Fruit fly (Drosophila melanogaster) whole organism, embryonic: ENCODE measurements around the gene CG8372.

Source experiments
- B-H1 ChIP-seq: fragments of 200-800 bp; sonication (Bioruptor generic); IDR thresholded peaks from 3 replicates; pipeline ENCODE4 v1.3.6; 2022; ENCODE audit warnings: missing biosample characterization, missing genetic modification characterization
- B-H2 ChIP-seq: fragments of 200-800 bp; sonication (Bioruptor generic); optimal IDR thresholded peaks from 2 replicates; lab custom pipeline; 2018; ENCODE audit warnings: missing biosample characterization, mild to moderate bottlenecking, missing genetic modification characterization
- BEAF-32 ChIP-seq: fragments of 200-800 bp; sonication (Bioruptor generic); optimal IDR thresholded peaks from 3 replicates; lab custom pipeline; 2017; ENCODE audit warnings: missing biosample characterization, missing genetic modification characterization, mild to moderate bottlenecking, moderate library complexity, missing genetic modification reagents
- CG11247 ChIP-seq: fragments of 200-800 bp; sonication (Bioruptor generic); IDR thresholded peaks from 2 replicates; pipeline ENCODE4 v1.3.6; 2022; ENCODE audit warnings: missing biosample characterization, missing genetic modification characterization
- CG11560 ChIP-seq: fragments of 200-800 bp; sonication (Bioruptor generic); IDR thresholded peaks from 3 replicates; pipeline ENCODE4 v1.3.6; 2022; ENCODE audit warnings: missing biosample characterization, missing genetic modification characterization
- CG11696 ChIP-seq: fragments of 200-800 bp; sonication (Bioruptor generic); IDR thresholded peaks from 2 replicates; pipeline ENCODE4 v1.3.6; 2022; ENCODE audit warnings: missing biosample characterization, missing genetic modification characterization
- CG12659 ChIP-seq: fragments of 200-800 bp; sonication (Bioruptor generic); optimal IDR thresholded peaks from 3 replicates; lab custom pipeline; 2017; ENCODE audit warnings: mild to moderate bottlenecking, missing biosample characterization, missing genetic modification reagents, missing genetic modification characterization
- CG13296 ChIP-seq: fragments of 200-800 bp; sonication (Bioruptor generic); optimal IDR thresholded peaks from 3 replicates; lab custom pipeline; 2018; ENCODE audit warnings: missing biosample characterization, mild to moderate bottlenecking, missing genetic modification characterization
- CG13894 ChIP-seq: fragments of 200-800 bp; sonication (Bioruptor generic); optimal IDR thresholded peaks from 3 replicates; lab custom pipeline; 2018; ENCODE audit warnings: missing biosample characterization, mild to moderate bottlenecking, missing genetic modification characterization, moderate library complexity
- CG14710 ChIP-seq: fragments of 200-800 bp; sonication (Bioruptor generic); optimal IDR thresholded peaks from 3 replicates; lab custom pipeline; 2019; ENCODE audit warnings: missing biosample characterization, mild to moderate bottlenecking, missing genetic modification characterization, moderate library complexity
- CG16863 ChIP-seq: fragments of 200-800 bp; sonication (Bioruptor generic); optimal IDR thresholded peaks from 3 replicates; lab custom pipeline; 2016; ENCODE audit warnings: missing biosample characterization, missing genetic modification characterization
- CG2199 ChIP-seq: fragments of 200-800 bp; sonication (Bioruptor generic); IDR thresholded peaks from 3 replicates; pipeline ENCODE4 v1.3.6; 2022; ENCODE audit warnings: missing biosample characterization, missing genetic modification characterization
- CG2678 ChIP-seq: fragments of 200-800 bp; sonication (Bioruptor generic); optimal IDR thresholded peaks from 3 replicates; lab custom pipeline; 2019; ENCODE audit warnings: missing biosample characterization, mild to moderate bottlenecking, missing genetic modification characterization, moderate library complexity
- CG32772 ChIP-seq: fragments of 200-800 bp; sonication (Bioruptor generic); IDR thresholded peaks from 2 replicates; pipeline ENCODE4 v1.3.6; 2022; ENCODE audit warnings: missing biosample characterization, missing genetic modification characterization
- CG3847 ChIP-seq: fragments of 200-800 bp; sonication (Bioruptor generic); IDR thresholded peaks from 2 replicates; pipeline ENCODE4 v1.3.6; 2022; ENCODE audit warnings: missing biosample characterization, missing genetic modification characterization
- CG4282 ChIP-seq: fragments of 200-800 bp; sonication (Bioruptor generic); optimal IDR thresholded peaks from 2 replicates; lab custom pipeline; 2016; ENCODE audit warnings: missing biosample characterization, missing genetic modification characterization
- CG4820 ChIP-seq: fragments of 200-800 bp; sonication (Bioruptor generic); optimal IDR thresholded peaks from 3 replicates; lab custom pipeline; 2016; ENCODE audit warnings: missing biosample characterization, missing genetic modification characterization
- CG4854 ChIP-seq: fragments of 200-800 bp; sonication (Bioruptor generic); optimal IDR thresholded peaks from 2 replicates; lab custom pipeline; 2016; ENCODE audit warnings: missing biosample characterization, missing genetic modification characterization, inconsistent platforms
- CG6254 ChIP-seq: fragments of 200-800 bp; sonication (Bioruptor generic); optimal IDR thresholded peaks from 3 replicates; lab custom pipeline; 2017; ENCODE audit warnings: mild to moderate bottlenecking, missing biosample characterization, missing genetic modification reagents, missing genetic modification characterization
- CG6791 ChIP-seq: fragments of 200-800 bp; sonication (Bioruptor generic); IDR thresholded peaks from 3 replicates; pipeline ENCODE4 v1.3.6; 2022; ENCODE audit warnings: missing biosample characterization, missing genetic modification characterization; ENCODE audit not compliant: partially characterized antibody
- CG7963 ChIP-seq: fragments of 200-800 bp; sonication (Bioruptor generic); IDR thresholded peaks from 3 replicates; pipeline ENCODE4 v1.3.6; 2022; ENCODE audit warnings: missing biosample characterization, missing genetic modification characterization; ENCODE audit not compliant: partially characterized antibody
- Dref ChIP-seq: fragments of 200-800 bp; sonication (Bioruptor generic); IDR thresholded peaks from 2 replicates; pipeline ENCODE4 v1.3.6; 2022; ENCODE audit warnings: missing biosample characterization, missing genetic modification characterization
- Elba2 ChIP-seq: fragments of 200-800 bp; sonication (Bioruptor generic); optimal IDR thresholded peaks from 3 replicates; lab custom pipeline; 2016; ENCODE audit warnings: missing biosample characterization, missing genetic modification characterization
- HHEX ChIP-seq: fragments of 200-800 bp; sonication (Bioruptor generic); optimal IDR thresholded peaks from 3 replicates; lab custom pipeline; 2017; ENCODE audit warnings: missing biosample characterization, mild to moderate bottlenecking, missing genetic modification characterization, missing genetic modification reagents
- HmgZ ChIP-seq: fragments of 200-800 bp; sonication (Bioruptor generic); optimal IDR thresholded peaks from 2 replicates; lab custom pipeline; 2018; ENCODE audit warnings: missing biosample characterization, mild to moderate bottlenecking, missing genetic modification characterization
- Max ChIP-seq: fragments of 200-800 bp; sonication (Bioruptor generic); optimal IDR thresholded peaks from 2 replicates; lab custom pipeline; 2016; ENCODE audit warnings: missing biosample characterization, mild to moderate bottlenecking, missing genetic modification characterization
- Med ChIP-seq: fragments of 200-800 bp; sonication (Bioruptor generic); peaks from one replicate; lab custom pipeline; 2016; ENCODE audit warnings: missing biosample characterization, missing genetic modification characterization, mild to moderate bottlenecking, inconsistent platforms, moderate library complexity
- NC2β ChIP-seq: fragments of 200-800 bp; sonication (Bioruptor generic); optimal IDR thresholded peaks from 2 replicates; lab custom pipeline; 2016; ENCODE audit warnings: missing biosample characterization, missing genetic modification characterization
- Opbp ChIP-seq: fragments of 200-800 bp; sonication (Bioruptor generic); IDR thresholded peaks from 3 replicates; pipeline ENCODE4 v1.3.6; 2022; ENCODE audit warnings: missing biosample characterization, missing genetic modification characterization; ENCODE audit not compliant: partially characterized antibody
- Stat92E ChIP-seq, 3 experiments: fragments of >200 bp in 2 of 3; fragments of 200-800 bp in 1 of 3; sonication (Bioruptor generic) in 1 of 3; optimal IDR thresholded peaks; 2 replicates each; lab custom pipeline; 2017 to 2019; ENCODE audit warnings: missing biosample characterization in 3 of 3, missing genetic modification characterization in 3 of 3, mild to moderate bottlenecking in 1 of 3, moderate library complexity in 1 of 3
- Xrp1 ChIP-seq: fragments of 200-800 bp; sonication (Bioruptor generic); IDR thresholded peaks from 2 replicates; pipeline ENCODE4 v1.3.6; 2022; ENCODE audit warnings: missing biosample characterization, missing genetic modification characterization
- cato ChIP-seq: fragments of 200-800 bp; sonication (Bioruptor generic); optimal IDR thresholded peaks from 2 replicates; lab custom pipeline; 2016; ENCODE audit warnings: missing biosample characterization, missing genetic modification characterization, borderline replicate concordance
- chif ChIP-seq, 2 experiments: fragments of 200-800 bp; sonication (Bioruptor generic); optimal IDR thresholded peaks; 3 replicates each; lab custom pipeline; 2016; ENCODE audit warnings: missing biosample characterization in 2 of 2, missing genetic modification characterization in 2 of 2
- corto ChIP-seq: fragments of 200-800 bp; sonication (Bioruptor generic); optimal IDR thresholded peaks from 2 replicates; lab custom pipeline; 2016; ENCODE audit warnings: missing biosample characterization, mild to moderate bottlenecking, missing genetic modification characterization, moderate library complexity
- exex ChIP-seq: fragments of 200-800 bp; sonication (Bioruptor generic); optimal IDR thresholded peaks from 4 replicates; lab custom pipeline; 2018; ENCODE audit warnings: missing biosample characterization, mild to moderate bottlenecking, missing genetic modification characterization, moderate library complexity
- fd3F ChIP-seq: fragments of 200-800 bp; sonication (Bioruptor generic); optimal IDR thresholded peaks from 2 replicates; lab custom pipeline; 2018; ENCODE audit warnings: missing biosample characterization, mild to moderate bottlenecking, missing genetic modification characterization, moderate library complexity
- h ChIP-seq: fragments of >200 bp; optimal IDR thresholded peaks from 2 replicates; lab custom pipeline; 2017
- knrl ChIP-seq: fragments of 200-800 bp; sonication (Bioruptor generic); IDR thresholded peaks from 3 replicates; pipeline ENCODE4 v1.3.6; 2022; ENCODE audit warnings: missing biosample characterization, missing genetic modification characterization; ENCODE audit not compliant: partially characterized antibody
- lilli ChIP-seq: fragments of 200-800 bp; sonication (Bioruptor generic); optimal IDR thresholded peaks from 3 replicates; lab custom pipeline; 2016; ENCODE audit warnings: missing biosample characterization, missing genetic modification characterization
- nom ChIP-seq: fragments of 200-800 bp; sonication (Bioruptor generic); optimal IDR thresholded peaks from 2 replicates; lab custom pipeline; 2017; ENCODE audit warnings: missing biosample characterization, missing genetic modification characterization, mild to moderate bottlenecking, moderate library complexity, missing genetic modification reagents
- pros ChIP-seq: fragments of 200-800 bp; sonication (Bioruptor generic); optimal IDR thresholded peaks from 3 replicates; lab custom pipeline; 2019; ENCODE audit warnings: missing biosample characterization, mild to moderate bottlenecking, missing genetic modification characterization, moderate library complexity
- salm ChIP-seq: fragments of 200-800 bp; sonication (Bioruptor generic); optimal IDR thresholded peaks from 2 replicates; lab custom pipeline; 2018; ENCODE audit warnings: missing biosample characterization, mild to moderate bottlenecking, missing genetic modification characterization
- slbo ChIP-seq: fragments of 200-800 bp; sonication (Bioruptor generic); IDR thresholded peaks from 2 replicates; pipeline ENCODE4 v1.3.6; 2022; ENCODE audit warnings: missing biosample characterization, missing genetic modification characterization
- stwl ChIP-seq: fragments of 200-800 bp; sonication (Bioruptor generic); optimal IDR thresholded peaks from 3 replicates; lab custom pipeline; 2018; ENCODE audit warnings: missing biosample characterization, mild to moderate bottlenecking, missing genetic modification characterization, moderate library complexity
- tna ChIP-seq: fragments of 200-800 bp; sonication (Bioruptor generic); IDR thresholded peaks from 2 replicates; pipeline ENCODE4 v1.3.6; 2022; ENCODE audit warnings: missing biosample characterization, missing genetic modification characterization; ENCODE audit not compliant: partially characterized antibody
- wek ChIP-seq: fragments of 200-800 bp; sonication (Bioruptor generic); optimal IDR thresholded peaks from 3 replicates; lab custom pipeline; 2018; ENCODE audit warnings: missing biosample characterization, mild to moderate bottlenecking, missing genetic modification characterization, moderate library complexity
- yki ChIP-seq: fragments of >200 bp; optimal IDR thresholded peaks from 3 replicates; lab custom pipeline; 2018

The CG8372 gene

DNA sequence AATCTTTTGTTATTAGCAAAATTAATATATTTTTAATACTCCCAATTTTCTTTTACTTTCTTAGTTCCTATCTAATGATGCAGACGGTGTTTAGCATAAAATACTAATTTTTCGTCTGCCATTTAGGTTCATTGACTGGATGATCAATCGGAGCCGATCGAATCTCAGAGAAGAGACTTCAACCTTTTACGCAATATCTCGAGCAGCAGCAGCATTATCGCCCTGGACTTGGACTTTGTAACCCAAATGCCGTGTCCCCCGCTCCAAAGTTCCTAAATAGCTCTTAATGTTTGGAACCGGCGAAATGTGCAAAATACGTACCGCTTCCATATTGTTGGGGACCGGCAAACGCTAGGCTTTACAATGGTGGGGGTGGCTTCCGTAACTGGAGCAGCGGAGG is 8.3 kb downstream of the CG8372 start (continued):
- TF ChIP-seq HHEX (GFP tag; lab: Kevin White, UChicago): no peak
- TF ChIP-seq CG4820 (GFP tag; lab: Kevin White, UChicago): no peak
- TF ChIP-seq Stat92E (GFP tag; optimal IDR thresholded peaks at IDR 0.05; lab: Kevin White, UChicago): no peak

DNA sequence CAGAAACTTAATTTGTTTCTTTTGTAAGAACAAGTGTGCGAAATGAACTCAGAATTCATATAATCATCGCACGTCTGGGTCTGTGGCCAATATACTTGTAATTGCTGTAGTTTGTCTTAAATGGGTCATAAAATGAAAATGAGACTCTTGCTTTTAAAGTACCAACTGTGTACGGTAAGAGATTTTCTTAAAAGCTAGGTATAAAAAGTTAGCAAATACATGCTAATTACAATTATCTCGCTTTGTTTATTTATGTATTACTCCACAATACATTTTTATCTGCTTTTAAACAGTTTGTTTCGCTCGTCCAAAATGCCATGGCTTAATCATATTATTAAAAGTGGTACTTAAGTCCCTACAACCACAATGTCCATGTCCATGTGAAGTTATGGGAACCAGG is 9.0 kb downstream of the CG8372 start:
- TF ChIP-seq CG13894 (tag; lab: Kevin White, UChicago) (peak; percentile 56), exex (tag; lab: Kevin White, UChicago) (peak; percentile 6), stwl (no peak), CG11247 (GFP tag; lab: Robert Waterston, UW) (no peak), CG4854 (no peak), B-H2 (GFP tag; lab: Kevin White, UChicago) (peak; percentile 2), Xrp1 (GFP tag; lab: Robert Waterston, UW) (no peak), CG13296 (peak; percentile 12), CG2199 (GFP tag; lab: Robert Waterston, UW) (no peak), CG2678 (tag; lab: Kevin White, UChicago) (peak; percentile 31), Med (GFP tag; lab: Kevin White, UChicago) (peak; percentile 5), CG32772 (GFP tag; lab: Robert Waterston, UW) (no peak), salm (tag; lab: Kevin White, UChicago) (no peak)

DNA sequence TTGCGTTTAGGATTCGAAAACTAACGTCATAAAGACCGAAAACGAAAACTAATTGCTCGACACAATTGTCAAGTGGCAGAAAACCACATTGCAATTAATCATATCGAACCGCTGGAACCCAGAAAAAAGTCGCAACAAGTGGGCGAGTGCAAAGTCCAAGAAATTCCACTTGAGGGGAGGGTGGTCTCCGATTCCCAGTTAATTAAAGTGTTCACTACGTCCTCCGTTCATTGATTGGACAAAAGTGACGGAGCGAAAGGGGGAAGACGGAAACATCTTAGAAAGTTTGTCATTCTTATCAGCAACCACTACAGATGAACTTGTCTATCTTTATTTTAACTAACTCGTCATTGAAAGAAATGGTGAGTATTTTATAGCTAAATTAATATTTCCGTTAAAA is 10.1 kb downstream of the CG8372 start:
- TF ChIP-seq Dref (GFP tag; lab: Robert Waterston, UW): no peak
- TF ChIP-seq h (lab: Kevin White, UChicago): no peak
- TF ChIP-seq nom: peak; percentile 69
- no peak for TF ChIP-seq CG6254
- TF ChIP-seq Elba2 (GFP tag; lab: Kevin White, UChicago): no peak

DNA sequence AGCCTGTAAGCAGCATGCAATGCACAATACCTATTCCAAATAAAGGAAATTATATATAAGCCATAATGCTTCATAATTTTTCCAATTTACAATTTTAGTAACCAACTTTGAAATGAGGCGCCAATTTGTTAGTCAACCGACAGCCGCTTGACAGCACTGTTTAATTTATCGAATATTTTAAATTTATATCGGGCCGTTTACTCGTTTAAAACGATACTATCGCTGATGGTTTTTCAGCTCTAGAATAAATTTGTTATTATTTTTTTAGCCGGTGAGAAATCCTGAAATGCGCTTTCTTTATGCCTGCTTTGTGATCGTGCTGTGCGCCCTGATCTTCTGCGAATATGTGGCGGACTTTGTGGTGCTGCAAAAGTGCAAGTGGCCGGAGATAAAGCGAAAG is 13.9 kb downstream of the CG8372 start, which contains the start of gene PGAP5:
Gene PGAP5 (plus strand): TSS at position 126 of the 400 bp plus-strand sequence.
- TF ChIP-seq Opbp (GFP tag; lab: Robert Waterston, UW): peak; percentile 93
- no peak for TF ChIP-seq cato (GFP tag; lab: Kevin White, UChicago)
- TF ChIP-seq B-H1: no peak
- TF ChIP-seq chif (GFP tag; optimal IDR thresholded peaks at IDR 0.05; lab: Kevin White, UChicago): no peak
- TF ChIP-seq corto: peak; percentile 19
- no peak for TF ChIP-seq fd3F
- TF ChIP-seq wek: no peak
- TF ChIP-seq CG4282 (GFP tag; lab: Kevin White, UChicago): no peak
- peak; percentile 44 for TF ChIP-seq lilli (GFP tag; lab: Kevin White, UChicago)
- TF ChIP-seq tna (GFP tag; lab: Robert Waterston, UW): peak; percentile 81
- TF ChIP-seq CG11560 (tag; lab: Robert Waterston, UW): peak; percentile 99
- peak; percentile 94 for TF ChIP-seq CG6791 (GFP tag; lab: Robert Waterston, UW)
- peak; percentile 42; the same call in 1 of the 2 replicates for TF ChIP-seq slbo (GFP tag; lab: Robert Waterston, UW)
- peak; percentile 91 for TF ChIP-seq knrl
- no peak for TF ChIP-seq yki (lab: Kevin White, UChicago)
- peak; percentile 56 for TF ChIP-seq CG14710
- TF ChIP-seq CG16863: peak; percentile 34
- peak; percentile 91 for TF ChIP-seq BEAF-32
- TF ChIP-seq pros (GFP tag; lab: Kevin White, UChicago): no peak
- TF ChIP-seq NC2β (GFP tag; lab: Kevin White, UChicago): peak; percentile 5
- TF ChIP-seq CG11696 (GFP tag; lab: Robert Waterston, UW): no peak
- TF ChIP-seq CG12659 (GFP tag; lab: Kevin White, UChicago): peak; percentile 48
- peak; percentile 85 for TF ChIP-seq CG7963 (GFP tag; lab: Robert Waterston, UW)
- peak; percentile 27 for TF ChIP-seq Max
- TF ChIP-seq HmgZ (tag; lab: Kevin White, UChicago): peak; percentile 54
- peak; percentile 74 for TF ChIP-seq CG3847 (GFP tag; lab: Robert Waterston, UW)
